Worm (Caenorhabditis elegans) whole organism, L4 larva: ENCODE measurements around the gene Y57G11C.5.
A peak's percentile ranks its signal among the peaks of the same experiment; 100 is the strongest.

ENCODE experiments used
- D1046.2 ChIP-seq: fragments of 200-800 bp; sonication (Bioruptor generic); IDR thresholded peaks from 2 replicates; pipeline ENCODE4 v1.3.6; 2022; ENCODE audit warnings: missing genetic modification characterization, missing compliant biosample characterization
- F37D6.2 ChIP-seq: sonication (generic microtip); optimal IDR thresholded peaks from 2 replicates; lab custom pipeline; 2016; ENCODE audit warnings: mild to moderate bottlenecking, missing genetic modification characterization, missing compliant biosample characterization
- F49E8.2 ChIP-seq: sonication (generic microtip); optimal IDR thresholded peaks from 2 replicates; lab custom pipeline; 2016; ENCODE audit warnings: missing compliant biosample characterization, mild to moderate bottlenecking, missing genetic modification characterization, borderline replicate concordance
- T20F7.1 ChIP-seq: fragments of 200-800 bp; sonication (Bioruptor generic); optimal IDR thresholded peaks from 2 replicates; lab custom pipeline; 2018; ENCODE audit warnings: mild to moderate bottlenecking, missing genetic modification characterization, missing compliant biosample characterization
- T26A8.4 ChIP-seq: fragments of 200-800 bp; sonication (Bioruptor generic); IDR thresholded peaks from 2 replicates; pipeline ENCODE4 v1.3.6; 2022; ENCODE audit warnings: missing genetic modification characterization, missing compliant biosample characterization
- Y48G9A.11 ChIP-seq: fragments of 200-800 bp; sonication (Bioruptor generic); IDR thresholded peaks from 2 replicates; pipeline ENCODE4 v1.3.6; 2022; ENCODE audit warnings: missing genetic modification reagents, missing genetic modification characterization, missing compliant biosample characterization
- ZK337.2 ChIP-seq: fragments of 200-800 bp; sonication (Bioruptor generic); IDR thresholded peaks from 2 replicates; pipeline ENCODE4 v1.3.6; 2022; ENCODE audit warnings: missing genetic modification reagents, missing genetic modification characterization, missing compliant biosample characterization
- aha-1 ChIP-seq: fragments of 150-350 bp; peaks from one replicate; lab custom pipeline; 2014; ENCODE audit warnings: missing biosample characterization, missing genetic modification characterization
- ama-1 ChIP-seq: fragments of 150-350 bp; optimal IDR thresholded peaks from 2 replicates; lab custom pipeline; 2014; ENCODE audit warnings: inconsistent platforms, mixed read lengths
- arid-1 ChIP-seq: fragments of 200-800 bp; sonication (Bioruptor generic); conservative IDR thresholded peaks from 2 replicates; pipeline ENCODE4 v1.3.6; 2022; ENCODE audit warnings: missing genetic modification reagents, missing genetic modification characterization, missing compliant biosample characterization
- ceh-28 ChIP-seq: fragments of 150-350 bp; optimal IDR thresholded peaks from 2 replicates; lab custom pipeline; 2014; ENCODE audit warnings: missing biosample characterization, missing genetic modification reagents, missing genetic modification characterization
- ceh-44 ChIP-seq: fragments of 200-800 bp; sonication (Bioruptor generic); IDR thresholded peaks from 2 replicates; pipeline ENCODE4 v1.3.6; 2022; ENCODE audit warnings: missing genetic modification reagents, missing genetic modification characterization, missing compliant biosample characterization
- ceh-62 ChIP-seq: sonication (generic microtip); optimal IDR thresholded peaks from 2 replicates; lab custom pipeline; 2017; ENCODE audit warnings: missing biosample characterization, missing genetic modification characterization
- ces-1 ChIP-seq: fragments of 150-350 bp; sonication (generic microtip); optimal IDR thresholded peaks from 4 replicates; lab custom pipeline; 2014; ENCODE audit warnings: missing biosample characterization, missing genetic modification reagents, missing genetic modification characterization
- cey-2 ChIP-seq: sonication (generic microtip); optimal IDR thresholded peaks from 3 replicates; lab custom pipeline; 2017; ENCODE audit warnings: missing genetic modification characterization, mild to moderate bottlenecking, missing compliant biosample characterization, antibody characterized with exemption, borderline replicate concordance; ENCODE audit not compliant: insufficient read depth
- ctbp-1 ChIP-seq: fragments of 200-800 bp; sonication (Bioruptor generic); IDR thresholded peaks from 2 replicates; pipeline ENCODE4 v1.3.6; 2022; ENCODE audit warnings: missing genetic modification reagents, missing genetic modification characterization, missing compliant biosample characterization
- daf-12 ChIP-seq: fragments of 150-350 bp; optimal IDR thresholded peaks from 2 replicates; lab custom pipeline; 2014; ENCODE audit warnings: missing biosample characterization, missing genetic modification reagents, missing genetic modification characterization
- daf-16 ChIP-seq, 3 experiments: sonication (generic microtip); optimal IDR thresholded peaks; 2 replicates each; lab custom pipeline; 2016 to 2017; ENCODE audit warnings: missing genetic modification characterization in 3 of 3, missing genetic modification reagents in 3 of 3, mild to moderate bottlenecking in 2 of 3, missing compliant biosample characterization in 2 of 3, missing biosample characterization in 1 of 3, moderate library complexity in 1 of 3
- dmd-6 ChIP-seq: fragments of 200-800 bp; sonication (Bioruptor generic); IDR thresholded peaks from 2 replicates; pipeline ENCODE4 v1.3.6; 2022; ENCODE audit warnings: missing genetic modification reagents, missing genetic modification characterization, missing compliant biosample characterization
- dpl-1 ChIP-seq: fragments of 150-350 bp; optimal IDR thresholded peaks from 2 replicates; lab custom pipeline; 2014; ENCODE audit warnings: missing biosample characterization, missing genetic modification reagents, missing genetic modification characterization
- dve-1 ChIP-seq: sonication (generic microtip); optimal IDR thresholded peaks from 2 replicates; lab custom pipeline; 2017; ENCODE audit warnings: antibody characterized with exemption, mild to moderate bottlenecking, missing genetic modification characterization, missing compliant biosample characterization; ENCODE audit not compliant: insufficient read depth
- fkh-10 ChIP-seq: fragments of 150-350 bp; optimal IDR thresholded peaks from 2 replicates; lab custom pipeline; 2014; ENCODE audit warnings: missing biosample characterization, missing genetic modification reagents, missing genetic modification characterization
- fos-1 ChIP-seq: fragments of 150-350 bp; optimal IDR thresholded peaks from 2 replicates; lab custom pipeline; 2014; ENCODE audit warnings: missing biosample characterization, missing genetic modification characterization
- hif-1 ChIP-seq, 2 experiments: sonication (generic microtip); optimal IDR thresholded peaks; 2 replicates each; lab custom pipeline; 2016 to 2017; ENCODE audit warnings: missing compliant biosample characterization in 2 of 2, missing genetic modification characterization in 2 of 2, missing genetic modification reagents in 2 of 2, missing genotype in 2 of 2, mild to moderate bottlenecking in 1 of 2
- hlh-11 ChIP-seq: fragments of 200-800 bp; sonication (Bioruptor generic); optimal IDR thresholded peaks from 2 replicates; lab custom pipeline; 2018; ENCODE audit warnings: mild to moderate bottlenecking, missing genetic modification characterization, missing compliant biosample characterization
- hlh-30 ChIP-seq: sonication (generic microtip); optimal IDR thresholded peaks from 2 replicates; lab custom pipeline; 2017; ENCODE audit warnings: antibody characterized with exemption, mild to moderate bottlenecking, missing genetic modification characterization, missing compliant biosample characterization; ENCODE audit not compliant: insufficient read depth
- hmg-1.1 ChIP-seq: fragments of 200-800 bp; sonication (Bioruptor generic); IDR thresholded peaks from 2 replicates; pipeline ENCODE4 v1.3.6; 2022; ENCODE audit warnings: missing genetic modification reagents, missing genetic modification characterization, missing compliant biosample characterization
- jun-1 ChIP-seq: fragments of 150-350 bp; optimal IDR thresholded peaks from 2 replicates; lab custom pipeline; 2014; ENCODE audit warnings: missing biosample characterization, missing genetic modification reagents, missing genetic modification characterization
- lir-3 ChIP-seq: sonication (generic microtip); optimal IDR thresholded peaks from 2 replicates; lab custom pipeline; 2016; ENCODE audit warnings: mild to moderate bottlenecking, missing genetic modification characterization, missing compliant biosample characterization
- lsy-2 ChIP-seq, 2 experiments: fragments of 150-350 bp in 1 of 2; sonication (generic microtip) in 1 of 2; optimal IDR thresholded peaks; 2 replicates each; lab custom pipeline; 2014 to 2017; ENCODE audit warnings: missing biosample characterization in 2 of 2, missing genetic modification characterization in 2 of 2
- mep-1 ChIP-seq: fragments of 150-350 bp; sonication (generic microtip); optimal IDR thresholded peaks from 3 replicates; lab custom pipeline; 2014; ENCODE audit warnings: missing biosample characterization, missing genetic modification characterization
- mes-2 ChIP-seq: sonication (generic microtip); optimal IDR thresholded peaks from 2 replicates; lab custom pipeline; 2016; ENCODE audit warnings: missing genotype, mild to moderate bottlenecking, missing genetic modification characterization, missing compliant biosample characterization; ENCODE audit not compliant: poor library complexity, severe bottlenecking
- mxl-2 ChIP-seq: fragments of 200-800 bp; sonication (Bioruptor generic); conservative IDR thresholded peaks from 2 replicates; pipeline ENCODE4 v1.3.6; 2022; ENCODE audit warnings: missing genetic modification reagents, missing genetic modification characterization, missing compliant biosample characterization
- nhr-237 ChIP-seq: sonication (generic microtip); optimal IDR thresholded peaks from 2 replicates; lab custom pipeline; 2017; ENCODE audit warnings: missing biosample characterization, missing genetic modification characterization
- nhr-25 ChIP-seq: sonication (generic microtip); optimal IDR thresholded peaks from 2 replicates; lab custom pipeline; 2017; ENCODE audit warnings: missing genetic modification characterization, mild to moderate bottlenecking, missing compliant biosample characterization, antibody characterized with exemption, moderate library complexity, borderline replicate concordance; ENCODE audit not compliant: insufficient read depth
- nhr-28 ChIP-seq: fragments of 150-350 bp; optimal IDR thresholded peaks from 2 replicates; lab custom pipeline; 2014; ENCODE audit warnings: missing biosample characterization, missing genetic modification characterization
- nhr-6 ChIP-seq: fragments of 150-350 bp; optimal IDR thresholded peaks from 2 replicates; lab custom pipeline; 2014; ENCODE audit warnings: missing biosample characterization, missing genetic modification characterization
- pqm-1 ChIP-seq: sonication (generic microtip); optimal IDR thresholded peaks from 2 replicates; lab custom pipeline; 2017; ENCODE audit warnings: missing biosample characterization, missing genetic modification characterization
- skn-1 ChIP-seq: fragments of 150-350 bp; optimal IDR thresholded peaks from 2 replicates; lab custom pipeline; 2014; ENCODE audit warnings: missing biosample characterization, missing genetic modification characterization
- snpc-1.2 ChIP-seq: fragments of 200-800 bp; sonication (Bioruptor generic); IDR thresholded peaks from 2 replicates; pipeline ENCODE4 v1.3.6; 2022; ENCODE audit warnings: missing genetic modification reagents, missing genetic modification characterization, missing compliant biosample characterization
- spr-3 ChIP-seq: fragments of 200-800 bp; sonication (Bioruptor generic); optimal IDR thresholded peaks from 2 replicates; lab custom pipeline; 2018; ENCODE audit warnings: mild to moderate bottlenecking, missing genetic modification characterization, missing compliant biosample characterization
- tag-97 ChIP-seq: fragments of 200-800 bp; sonication (Bioruptor generic); IDR thresholded peaks from 2 replicates; pipeline ENCODE4 v1.3.6; 2022; ENCODE audit warnings: missing genetic modification characterization, missing compliant biosample characterization
- tra-1 ChIP-seq: fragments of 200-800 bp; sonication (Bioruptor generic); IDR thresholded peaks from 2 replicates; pipeline ENCODE4 v1.3.6; 2022; ENCODE audit warnings: missing genetic modification reagents, missing genetic modification characterization, missing compliant biosample characterization
- unc-62 ChIP-seq, 3 experiments: fragments of 150-350 bp in 1 of 3; sonication (generic microtip); optimal IDR thresholded peaks in 2 of 3; peaks in 1 of 3; 1 replicate in 1 of 3; 2 replicates in 2 of 3; lab custom pipeline; 2014 to 2017; ENCODE audit warnings: missing biosample characterization in 3 of 3, missing genetic modification characterization in 3 of 3, missing genetic modification reagents in 3 of 3, missing genotype in 1 of 3
- zfp-3 ChIP-seq: fragments of 200-800 bp; sonication (Bioruptor generic); conservative IDR thresholded peaks from 2 replicates; pipeline ENCODE4 v1.3.6; 2022; ENCODE audit warnings: missing genetic modification reagents, missing genetic modification characterization, missing compliant biosample characterization
- ztf-7 ChIP-seq: fragments of 150-350 bp; optimal IDR thresholded peaks from 2 replicates; lab custom pipeline; 2014; ENCODE audit warnings: missing biosample characterization, missing genetic modification characterization

The Y57G11C.5 gene

ce11 chrIV:14786374-14787136, 21.3 kb upstream of the Y57G11C.5 start, which contains the start of gene melo-1:
Gene melo-1, plus strand, starts transcription at chrIV:14787031.
- peak; percentile 69 for TF ChIP-seq hmg-1.1
- 0 out of 2 replicates have a peak, but pooled peaks have one; percentile 12 for TF ChIP-seq T26A8.4 (GFP tag; lab: Robert Waterston, UW)
- TF ChIP-seq skn-1 (tag; lab: Kevin White, UChicago), result no peak
- no peak for TF ChIP-seq T20F7.1 (GFP tag; lab: Kevin White, UChicago)
- no peak for TF ChIP-seq zfp-3 (GFP tag; lab: Robert Waterston, UW)
- no peak for TF ChIP-seq spr-3 (GFP tag; lab: Kevin White, UChicago)
- TF ChIP-seq hif-1 (tag; optimal IDR thresholded peaks at IDR 0.05; lab: Kevin White, UChicago), result peak in 1 of 2 experiments; percentile 7
- no peak for TF ChIP-seq F37D6.2 (tag; lab: Kevin White, UChicago)
- peak; percentile 50 for TF ChIP-seq nhr-28
- peak; percentile 41 for TF ChIP-seq dpl-1 (GFP tag; lab: Kevin White, UChicago)
- no peak for TF ChIP-seq arid-1 (GFP tag; lab: Robert Waterston, UW)
- TF ChIP-seq ztf-7, result peak; percentile 23
- TF ChIP-seq aha-1 (tag; lab: Kevin White, UChicago), result peak; percentile 18
- no peak for TF ChIP-seq tra-1 (GFP tag; lab: Robert Waterston, UW)
- TF ChIP-seq fkh-10 (GFP tag; lab: Kevin White, UChicago), result no peak
- no peak for TF ChIP-seq Y48G9A.11 (GFP tag; lab: Robert Waterston, UW)
- peak; percentile 18 for TF ChIP-seq pqm-1 (tag; lab: Kevin White, UChicago)
- TF ChIP-seq ces-1 (GFP tag; lab: Kevin White, UChicago), result no peak
- TF ChIP-seq ama-1 (lab: Kevin White, UChicago), result peak; percentile 13
- TF ChIP-seq dve-1 (tag; lab: Kevin White, UChicago), result peak; percentile 74
- TF ChIP-seq nhr-25 (tag; lab: Kevin White, UChicago), result no peak
- TF ChIP-seq ZK337.2, result no peak
- TF ChIP-seq ceh-62 (tag; lab: Kevin White, UChicago), result no peak
- TF ChIP-seq tag-97, result no peak
- no peak for TF ChIP-seq ceh-44
- peak; percentile 31 for TF ChIP-seq mes-2 (tag; lab: Kevin White, UChicago)
- TF ChIP-seq daf-16 (GFP tag; optimal IDR thresholded peaks at IDR 0.05; lab: Kevin White, UChicago), result no peak
- peak; percentile 14 for TF ChIP-seq daf-16 (tag; optimal IDR thresholded peaks at IDR 0.05; lab: Kevin White, UChicago)
- TF ChIP-seq dmd-6 (GFP tag; lab: Robert Waterston, UW), result peak; percentile 23; the same call in 1 of the 2 replicates
- 0 out of 2 replicates have a peak, but pooled peaks have one; percentile 21 for TF ChIP-seq snpc-1.2 (GFP tag; lab: Robert Waterston, UW)
- no peak for TF ChIP-seq nhr-237 (tag; lab: Kevin White, UChicago)
- no peak for TF ChIP-seq ceh-28 (tag; lab: Kevin White, UChicago)
- no peak for TF ChIP-seq daf-12 (tag; lab: Kevin White, UChicago)
- TF ChIP-seq lir-3 (tag; lab: Kevin White, UChicago), result no peak
- no peak for TF ChIP-seq F49E8.2 (tag; lab: Kevin White, UChicago)
- no peak for TF ChIP-seq ctbp-1 (GFP tag; lab: Robert Waterston, UW)
- peak; percentile 27 for TF ChIP-seq hlh-30
- peak; percentile 47 for TF ChIP-seq mep-1 (tag; lab: Kevin White, UChicago)
- TF ChIP-seq nhr-6, result peak; percentile 26
- peak; percentile 4 for TF ChIP-seq jun-1 (tag; lab: Kevin White, UChicago)
- TF ChIP-seq mxl-2 (GFP tag; lab: Robert Waterston, UW), result no peak
- no peak for TF ChIP-seq D1046.2 (GFP tag; lab: Robert Waterston, UW)
- peak in 1 of 2 experiments; percentile 60 for TF ChIP-seq lsy-2 (tag; optimal IDR thresholded peaks at IDR 0.05; lab: Kevin White, UChicago)
- peak; percentile 34 for TF ChIP-seq hlh-11 (tag; lab: Kevin White, UChicago)
- no peak for TF ChIP-seq cey-2
- TF ChIP-seq fos-1 (tag; lab: Kevin White, UChicago), result no peak
- TF ChIP-seq unc-62 (GFP tag; optimal IDR thresholded peaks at IDR 0.05 in 1 of 2; lab: Kevin White, UChicago), result peak in 1 of 2 experiments; percentile 98
- no peak for TF ChIP-seq unc-62 (tag; optimal IDR thresholded peaks at IDR 0.05; lab: Kevin White, UChicago)
- TF ChIP-seq, all 104 proteins: peak for 21
